Worm (Caenorhabditis elegans): Measurements from ENCODE around the gene F37C4.4.

DNA sequence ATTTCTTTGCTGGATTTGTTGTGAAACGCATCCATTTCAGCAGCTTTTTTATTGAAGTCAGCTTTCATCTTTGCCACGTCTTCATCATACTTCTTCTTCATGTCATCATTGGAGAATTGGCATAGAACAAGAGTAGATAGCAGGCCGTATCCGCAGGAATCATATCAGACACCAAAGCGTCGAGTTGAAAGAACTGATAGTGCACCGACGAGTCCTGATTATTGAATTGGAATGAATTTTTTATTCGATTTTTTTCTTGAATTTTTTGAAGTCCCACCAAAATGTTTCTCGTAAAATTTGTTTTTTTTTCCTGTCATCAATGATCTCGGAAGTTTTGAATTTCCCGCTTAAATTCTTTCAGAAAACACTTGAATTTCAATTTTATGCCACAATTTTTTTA lies 39.3 kb downstream of the F37C4.4 start, which contains the start of gene F56D6.11:
- TF ChIP-seq F37B4.10 (GFP tag; IDR thresholded peaks at IDR 0.05) (no peak), hlh-26 (GFP tag; conservative IDR thresholded peaks at IDR 0.05) (no peak), chd-7 (tag; optimal IDR thresholded peaks at IDR 0.05) (no peak), snpc-1.3 (tag; optimal IDR thresholded peaks at IDR 0.05; ENCODE audit: insufficient read depth) (no peak), aptf-3 (GFP tag; IDR thresholded peaks at IDR 0.05) (no peak), tlf-1 (GFP tag; optimal IDR thresholded peaks at IDR 0.05) (no peak), T26A5.8 (tag; optimal IDR thresholded peaks at IDR 0.05) (no peak), F57C9.4 (tag; optimal IDR thresholded peaks at IDR 0.05) (no peak), snpc-4 (GFP tag; optimal IDR thresholded peaks at IDR 0.05) (no peak), snpc-4 (tag; optimal IDR thresholded peaks at IDR 0.05) (no peak), cebp-2 (GFP tag; IDR thresholded peaks at IDR 0.05) (no peak)

All from whole organism, young adult.